Worm (Caenorhabditis elegans): ENCODE data around the gene R07B1.13.

Gene R07B1.13

ce11 chrX:9872554-9872953 lies 2.9 kb downstream of the R07B1.13 start, which contains the start of gene R07B1.8:
TSS of gene R07B1.8 (minus strand) at chrX:9872654.
- TF ChIP-seq ztf-23 (GFP tag; IDR thresholded peaks at IDR 0.05) = no peak
- no peak for TF ChIP-seq klf-2 (GFP tag; conservative IDR thresholded peaks at IDR 0.05)

- no peak for TF ChIP-seq ztf-29 (GFP tag; IDR thresholded peaks at IDR 0.05)
- TF ChIP-seq klf-2 (GFP tag; conservative IDR thresholded peaks at IDR 0.05) = no peak
- TF ChIP-seq cog-1 (tag; optimal IDR thresholded peaks at IDR 0.05) = no peak
- no peak for TF ChIP-seq ztf-23 (GFP tag; IDR thresholded peaks at IDR 0.05)
- TF ChIP-seq med-1 (GFP tag; optimal IDR thresholded peaks at IDR 0.05; ENCODE audit: insufficient read depth) = no peak
- no peak for TF ChIP-seq T22C8.4 (GFP tag; IDR thresholded peaks at IDR 0.05)
- TF ChIP-seq tab-1 (GFP tag; IDR thresholded peaks at IDR 0.05) = no peak
- no peak for TF ChIP-seq flt-1 (GFP tag; IDR thresholded peaks at IDR 0.05)
- TF ChIP-seq ref-1 (GFP tag; conservative IDR thresholded peaks at IDR 0.05) = no peak
Measured at ce11 chrX:9877117-9877516, 7.5 kb downstream of the R07B1.13 start, which contains the start of gene R07B1.9. TSS of gene R07B1.9 (plus strand) at chrX:9877417.

- no peak for TF ChIP-seq cog-1 (tag; optimal IDR thresholded peaks at IDR 0.05)
- no peak for TF ChIP-seq med-1 (GFP tag; optimal IDR thresholded peaks at IDR 0.05; ENCODE audit: insufficient read depth)
- no peak for TF ChIP-seq ref-1 (GFP tag; conservative IDR thresholded peaks at IDR 0.05)
- no peak for TF ChIP-seq ztf-23 (GFP tag; IDR thresholded peaks at IDR 0.05)
- TF ChIP-seq tab-1 (GFP tag; IDR thresholded peaks at IDR 0.05) = no peak
- TF ChIP-seq klf-2 (GFP tag; conservative IDR thresholded peaks at IDR 0.05) = no peak
- TF ChIP-seq flt-1 (GFP tag; IDR thresholded peaks at IDR 0.05) = no peak
- TF ChIP-seq ztf-29 (GFP tag; IDR thresholded peaks at IDR 0.05) = no peak
- no peak for TF ChIP-seq T22C8.4 (GFP tag; IDR thresholded peaks at IDR 0.05)
Measured at ce11 chrX:9882112-9882511, 12.5 kb downstream of the R07B1.13 start, which contains the start of gene glo-1. TSS of gene glo-1 (minus strand) at chrX:9882212.

- TF ChIP-seq flt-1 (GFP tag; IDR thresholded peaks at IDR 0.05) (no peak), ztf-29 (GFP tag; IDR thresholded peaks at IDR 0.05) (no peak), med-1 (GFP tag; optimal IDR thresholded peaks at IDR 0.05; ENCODE audit: insufficient read depth) (no peak)
Measured at ce11 chrX:9882572-9882971, 12.9 kb downstream of the R07B1.13 start.

- TF ChIP-seq med-1 (GFP tag; optimal IDR thresholded peaks at IDR 0.05; ENCODE audit: insufficient read depth) = no peak
- TF ChIP-seq klf-2 (GFP tag; conservative IDR thresholded peaks at IDR 0.05) = no peak
- no peak for TF ChIP-seq cog-1 (tag; optimal IDR thresholded peaks at IDR 0.05)
- TF ChIP-seq tab-1 (GFP tag; IDR thresholded peaks at IDR 0.05) = no peak
- no peak for TF ChIP-seq ztf-29 (GFP tag; IDR thresholded peaks at IDR 0.05)
Measured at ce11 chrX:9883837-9884324, 14.3 kb downstream of the R07B1.13 start, which contains the start of gene mrp-4. TSS of gene mrp-4 (plus strand) at chrX:9884274.

- no peak for TF ChIP-seq flt-1 (GFP tag; IDR thresholded peaks at IDR 0.05)
- no peak for TF ChIP-seq ztf-29 (GFP tag; IDR thresholded peaks at IDR 0.05)
- TF ChIP-seq T22C8.4 (GFP tag; IDR thresholded peaks at IDR 0.05) = no peak
- no peak for TF ChIP-seq ztf-23 (GFP tag; IDR thresholded peaks at IDR 0.05)
- no peak for TF ChIP-seq tab-1 (GFP tag; IDR thresholded peaks at IDR 0.05)
- no peak for TF ChIP-seq ref-1 (GFP tag; conservative IDR thresholded peaks at IDR 0.05)
- TF ChIP-seq klf-2 (GFP tag; conservative IDR thresholded peaks at IDR 0.05) = no peak
- TF ChIP-seq med-1 (GFP tag; optimal IDR thresholded peaks at IDR 0.05; ENCODE audit: insufficient read depth) = no peak
- no peak for TF ChIP-seq cog-1 (tag; optimal IDR thresholded peaks at IDR 0.05)
Measured at ce11 chrX:9892323-9892722, 22.7 kb downstream of the R07B1.13 start, which contains the start of gene F21G4.1. TSS of gene F21G4.1 (minus strand) at chrX:9892328.

ce11 chrX:9893069-9893468 lies 23.4 kb downstream of the R07B1.13 start:
- no peak for TF ChIP-seq flt-1 (GFP tag; IDR thresholded peaks at IDR 0.05)
- TF ChIP-seq cog-1 (tag; optimal IDR thresholded peaks at IDR 0.05) = no peak
- TF ChIP-seq T22C8.4 (GFP tag; IDR thresholded peaks at IDR 0.05) = no peak
- no peak for TF ChIP-seq ztf-29 (GFP tag; IDR thresholded peaks at IDR 0.05)
- TF ChIP-seq med-1 (GFP tag; optimal IDR thresholded peaks at IDR 0.05; ENCODE audit: insufficient read depth) = no peak
- no peak for TF ChIP-seq ref-1 (GFP tag; conservative IDR thresholded peaks at IDR 0.05)
- no peak for TF ChIP-seq tab-1 (GFP tag; IDR thresholded peaks at IDR 0.05)
- TF ChIP-seq ztf-23 (GFP tag; IDR thresholded peaks at IDR 0.05) = no peak
- no peak for TF ChIP-seq klf-2 (GFP tag; conservative IDR thresholded peaks at IDR 0.05)

ce11 chrX:9894844-9895243 lies 25.2 kb downstream of the R07B1.13 start, which contains the start of gene F21G4.3:
TSS of gene F21G4.3 (plus strand) at chrX:9895144.
- TF ChIP-seq tab-1 (GFP tag; IDR thresholded peaks at IDR 0.05) (no peak), ztf-29 (GFP tag; IDR thresholded peaks at IDR 0.05) (no peak), cog-1 (tag; optimal IDR thresholded peaks at IDR 0.05) (no peak), T22C8.4 (GFP tag; IDR thresholded peaks at IDR 0.05) (no peak)

- TF ChIP-seq cog-1 (tag; optimal IDR thresholded peaks at IDR 0.05) (peak; percentile 71), flt-1 (GFP tag; IDR thresholded peaks at IDR 0.05) (no peak), ztf-23 (GFP tag; IDR thresholded peaks at IDR 0.05) (no peak), ref-1 (GFP tag; conservative IDR thresholded peaks at IDR 0.05) (no peak)
Measured at ce11 chrX:9899426-9900131, 30.0 kb downstream of the R07B1.13 start, which contains the start of gene phf-34. TSS of gene phf-34 (minus strand) at chrX:9899476.

- no peak for TF ChIP-seq klf-2 (GFP tag; conservative IDR thresholded peaks at IDR 0.05)
- TF ChIP-seq cog-1 (tag; optimal IDR thresholded peaks at IDR 0.05) = no peak
- no peak for TF ChIP-seq med-1 (GFP tag; optimal IDR thresholded peaks at IDR 0.05; ENCODE audit: insufficient read depth)
- TF ChIP-seq flt-1 (GFP tag; IDR thresholded peaks at IDR 0.05) = no peak
- TF ChIP-seq ztf-23 (GFP tag; IDR thresholded peaks at IDR 0.05) = no peak
- no peak for TF ChIP-seq T22C8.4 (GFP tag; IDR thresholded peaks at IDR 0.05)
- no peak for TF ChIP-seq ref-1 (GFP tag; conservative IDR thresholded peaks at IDR 0.05)
- TF ChIP-seq tab-1 (GFP tag; IDR thresholded peaks at IDR 0.05) = no peak
- no peak for TF ChIP-seq ztf-29 (GFP tag; IDR thresholded peaks at IDR 0.05)
Measured at ce11 chrX:9905840-9906239, 36.2 kb downstream of the R07B1.13 start, which contains the start of gene F21G4.5. TSS of gene F21G4.5 (plus strand) at chrX:9906140.

Measured in whole organism, midembryonic.